Fruit fly (Drosophila melanogaster): Measurements from ENCODE around the gene Polr3H.

DNA sequence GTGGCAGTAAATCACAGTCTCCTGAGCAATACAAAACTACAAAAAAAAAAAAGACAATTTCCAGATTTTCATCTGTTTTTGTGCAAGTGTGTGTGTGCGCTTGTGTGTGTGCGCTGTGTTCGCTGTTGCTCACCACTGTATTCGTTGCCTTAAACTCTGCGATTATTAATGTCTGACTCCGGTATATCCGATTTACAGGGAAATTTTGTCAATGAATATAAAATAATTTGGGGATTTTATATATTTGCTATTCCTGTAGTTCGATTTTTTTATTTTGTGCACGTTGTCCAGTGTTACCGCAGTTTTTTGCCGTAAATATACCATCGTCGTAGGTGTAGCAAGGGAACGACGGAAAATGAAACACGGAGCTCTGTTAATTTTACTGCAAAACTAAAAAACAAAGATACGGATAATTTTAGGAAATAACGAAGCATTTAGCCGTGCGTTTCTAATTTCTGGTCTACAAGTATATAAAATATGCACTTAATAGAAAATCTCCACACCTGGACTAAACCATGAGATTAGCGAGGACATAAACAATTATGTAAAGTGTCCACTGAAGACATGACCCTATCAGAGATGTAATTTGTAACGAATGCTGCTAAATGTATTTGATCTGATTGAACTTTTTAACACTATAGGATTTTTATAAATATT is 39.3 kb upstream of the Polr3H start, which contains the start of gene Duba:
- no peak for TF ChIP-seq h (optimal IDR thresholded peaks at IDR 0.05)
- no peak for TF ChIP-seq psq (optimal IDR thresholded peaks at IDR 0.05)
